Fruit fly (Drosophila melanogaster): ENCODE measurements around the gene CG4438.

dm6 chr2L:9396396-9396795 is 1.4 kb downstream of the CG4438 start:
- TF ChIP-seq psq (optimal IDR thresholded peaks at IDR 0.05) (no peak), Myc (optimal IDR thresholded peaks at IDR 0.05) (no peak)
